Fruit fly (Drosophila melanogaster) whole organism: ENCODE data around the gene TwdlV.

Experiments
- CG8478 ChIP-seq: fragments of >200 bp; optimal IDR thresholded peaks from 2 replicates; lab custom pipeline; 2018; ENCODE audit warnings: inconsistent platforms
- EcR ChIP-seq, 2 experiments: fragments of >200 bp; optimal IDR thresholded peaks; 2 replicates each; lab custom pipeline; 2017; ENCODE audit warnings: missing biosample characterization in 2 of 2, missing genetic modification characterization in 2 of 2, missing genetic modification reagents in 2 of 2
- pan ChIP-seq: fragments of >200 bp; optimal IDR thresholded peaks from 2 replicates; lab custom pipeline; 2017
- psq ChIP-seq: fragments of >200 bp; optimal IDR thresholded peaks from 2 replicates; lab custom pipeline; 2017

DNA sequence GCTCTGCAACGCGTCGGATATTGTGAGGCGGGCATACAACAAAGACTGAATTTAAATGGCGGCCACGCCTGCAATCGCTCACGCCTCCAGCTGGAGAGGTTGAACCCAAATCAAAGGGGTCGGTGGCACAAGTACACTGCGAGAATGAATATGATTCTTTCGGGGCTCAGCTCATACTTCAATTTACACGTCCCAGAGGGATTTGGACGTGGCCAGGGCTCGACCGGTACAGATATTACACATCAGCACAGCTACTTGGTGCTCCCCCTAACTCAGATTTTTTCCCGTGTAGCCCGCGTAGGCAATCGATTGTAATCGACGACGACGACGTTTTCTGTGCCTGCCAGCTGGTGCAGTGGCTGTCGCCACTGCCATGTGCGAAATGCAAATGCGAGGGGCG lies 40.5 kb upstream of the TwdlV start:
- TF ChIP-seq psq, result no peak
- TF ChIP-seq CG8478 (lab: Kevin White, UChicago), result no peak
- no peak for TF ChIP-seq pan
- peak in 1 of 2 experiments; percentile 70 for TF ChIP-seq EcR (GFP tag; optimal IDR thresholded peaks at IDR 0.05; lab: Kevin White, UChicago)
